Fruit fly (Drosophila melanogaster) whole organism, embryonic: ENCODE results near the gene CG3036.

Experiments used
- Ada2b ChIP-seq: fragments of 200-800 bp; sonication (Bioruptor generic); IDR thresholded peaks from 2 replicates; pipeline ENCODE4 v1.3.6; 2022; ENCODE audit warnings: missing biosample characterization, missing genetic modification characterization
- Aef1 ChIP-seq: fragments of 200-800 bp; sonication (Bioruptor generic); IDR thresholded peaks from 3 replicates; pipeline ENCODE4 v1.3.6; 2022; ENCODE audit warnings: missing biosample characterization, missing genetic modification characterization
- Bdp1 ChIP-seq: fragments of 200-800 bp; sonication (Bioruptor generic); optimal IDR thresholded peaks from 3 replicates; lab custom pipeline; 2016; ENCODE audit warnings: missing biosample characterization, missing genetic modification characterization
- CG10209 ChIP-seq: fragments of 200-800 bp; sonication (Bioruptor generic); optimal IDR thresholded peaks from 3 replicates; lab custom pipeline; 2017; ENCODE audit warnings: missing biosample characterization, mild to moderate bottlenecking, missing genetic modification characterization, missing genetic modification reagents
- CG10431 ChIP-seq: fragments of 200-800 bp; sonication (Bioruptor generic); optimal IDR thresholded peaks from 3 replicates; lab custom pipeline; 2018; ENCODE audit warnings: missing biosample characterization, mild to moderate bottlenecking, missing genetic modification characterization
- CG10543 ChIP-seq: fragments of 200-800 bp; sonication (Bioruptor generic); optimal IDR thresholded peaks from 3 replicates; lab custom pipeline; 2017; ENCODE audit warnings: missing biosample characterization, mild to moderate bottlenecking, missing genetic modification characterization, moderate library complexity
- CG14441 ChIP-seq: fragments of 200-800 bp; sonication (Bioruptor generic); IDR thresholded peaks from 2 replicates; pipeline ENCODE4 v1.3.6; 2022; ENCODE audit warnings: missing biosample characterization, missing genetic modification characterization
- CG14710 ChIP-seq: fragments of 200-800 bp; sonication (Bioruptor generic); optimal IDR thresholded peaks from 3 replicates; lab custom pipeline; 2019; ENCODE audit warnings: missing biosample characterization, mild to moderate bottlenecking, missing genetic modification characterization, moderate library complexity
- CG15696 ChIP-seq: fragments of 200-800 bp; sonication (Bioruptor generic); optimal IDR thresholded peaks from 2 replicates; lab custom pipeline; 2019; ENCODE audit warnings: missing biosample characterization, mild to moderate bottlenecking, missing genetic modification characterization, moderate library complexity
- CG17912 ChIP-seq: fragments of 200-800 bp; sonication (Bioruptor generic); optimal IDR thresholded peaks from 2 replicates; lab custom pipeline; 2018; ENCODE audit warnings: missing biosample characterization, mild to moderate bottlenecking, missing genetic modification characterization
- CG3065 ChIP-seq: fragments of 200-800 bp; sonication (Bioruptor generic); optimal IDR thresholded peaks from 2 replicates; lab custom pipeline; 2016; ENCODE audit warnings: missing biosample characterization, missing genetic modification characterization
- CG34422 ChIP-seq: fragments of 200-800 bp; sonication (Bioruptor generic); IDR thresholded peaks from 3 replicates; pipeline ENCODE4 v1.3.6; 2022; ENCODE audit warnings: missing biosample characterization, missing genetic modification characterization
- CG42726 ChIP-seq: fragments of 200-800 bp; sonication (Bioruptor generic); IDR thresholded peaks from 2 replicates; pipeline ENCODE4 v1.3.6; 2022; ENCODE audit warnings: missing biosample characterization, missing genetic modification characterization; ENCODE audit not compliant: partially characterized antibody
- CG4404 ChIP-seq: fragments of 200-800 bp; sonication (Bioruptor generic); IDR thresholded peaks from 2 replicates; pipeline ENCODE4 v1.3.6; 2022; ENCODE audit warnings: missing biosample characterization, missing genetic modification characterization
- CG4617 ChIP-seq: fragments of 200-800 bp; sonication (Bioruptor generic); optimal IDR thresholded peaks from 3 replicates; lab custom pipeline; 2016; ENCODE audit warnings: missing biosample characterization, missing genetic modification characterization, borderline replicate concordance
- CG4730 ChIP-seq: fragments of 200-800 bp; sonication (Bioruptor generic); IDR thresholded peaks from 2 replicates; pipeline ENCODE4 v1.3.6; 2022; ENCODE audit warnings: missing biosample characterization, missing genetic modification characterization
- CG7745 ChIP-seq: fragments of 200-800 bp; sonication (Bioruptor generic); optimal IDR thresholded peaks from 2 replicates; lab custom pipeline; 2018; ENCODE audit warnings: missing biosample characterization, mild to moderate bottlenecking, missing genetic modification characterization, moderate library complexity
- CG7839 ChIP-seq: fragments of 200-800 bp; sonication (Bioruptor generic); optimal IDR thresholded peaks from 3 replicates; lab custom pipeline; 2018; ENCODE audit warnings: missing biosample characterization, mild to moderate bottlenecking, missing genetic modification characterization, moderate library complexity
- CG8290 ChIP-seq, 3 experiments: fragments of 200-800 bp; sonication (Bioruptor generic); optimal IDR thresholded peaks; 2 replicates each; lab custom pipeline; 2016 to 2019; ENCODE audit warnings: missing biosample characterization in 3 of 3, missing genetic modification characterization in 3 of 3, mild to moderate bottlenecking in 2 of 3, moderate library complexity in 1 of 3
- CG8944 ChIP-seq: fragments of 200-800 bp; sonication (Bioruptor generic); optimal IDR thresholded peaks from 3 replicates; lab custom pipeline; 2016; ENCODE audit warnings: missing biosample characterization, missing genetic modification characterization
- CG9215 ChIP-seq: fragments of 200-800 bp; sonication (Bioruptor generic); IDR thresholded peaks from 2 replicates; pipeline ENCODE4 v1.3.6; 2022; ENCODE audit warnings: missing biosample characterization, missing genetic modification characterization
- CG9609 ChIP-seq: fragments of 200-800 bp; sonication (Bioruptor generic); optimal IDR thresholded peaks from 3 replicates; lab custom pipeline; 2016; ENCODE audit warnings: missing biosample characterization, missing genetic modification characterization
- CG9797 ChIP-seq: fragments of 200-800 bp; sonication (Bioruptor generic); optimal IDR thresholded peaks from 3 replicates; lab custom pipeline; 2018; ENCODE audit warnings: missing biosample characterization, mild to moderate bottlenecking, missing genetic modification characterization
- Dbx ChIP-seq: fragments of 200-800 bp; sonication (Bioruptor generic); IDR thresholded peaks from 3 replicates; pipeline ENCODE4 v1.3.6; 2022; ENCODE audit warnings: missing biosample characterization, missing genetic modification characterization
- Dek ChIP-seq: fragments of 200-800 bp; sonication (Bioruptor generic); optimal IDR thresholded peaks from 3 replicates; lab custom pipeline; 2019; ENCODE audit warnings: missing biosample characterization, mild to moderate bottlenecking, missing genetic modification characterization, moderate library complexity
- Dfd ChIP-seq, 2 experiments: fragments of >200 bp; optimal IDR thresholded peaks; 2 replicates each; lab custom pipeline; 2017; ENCODE audit warnings: missing biosample characterization in 2 of 2, missing genetic modification characterization in 2 of 2
- Doc2 ChIP-seq: fragments of 200-800 bp; sonication (Bioruptor generic); IDR thresholded peaks from 2 replicates; pipeline ENCODE4 v1.3.6; 2022; ENCODE audit warnings: missing biosample characterization, missing genetic modification characterization
- E2f2 ChIP-seq: fragments of 200-800 bp; sonication (Bioruptor generic); IDR thresholded peaks from 2 replicates; pipeline ENCODE4 v1.3.6; 2022; ENCODE audit warnings: missing biosample characterization, missing genetic modification characterization
- GATAe ChIP-seq: fragments of 200-800 bp; sonication (Bioruptor generic); conservative IDR thresholded peaks from 2 replicates; pipeline ENCODE4 v1.3.6; 2022; ENCODE audit warnings: missing biosample characterization, missing genetic modification characterization
- Gsc ChIP-seq: fragments of 200-800 bp; sonication (Bioruptor generic); IDR thresholded peaks from 2 replicates; pipeline ENCODE4 v1.3.6; 2022; ENCODE audit warnings: missing biosample characterization, missing genetic modification characterization
- H2.0 ChIP-seq: fragments of 200-800 bp; sonication (Bioruptor generic); IDR thresholded peaks from 2 replicates; pipeline ENCODE4 v1.3.6; 2022; ENCODE audit warnings: missing biosample characterization, missing genetic modification characterization
- Hmx ChIP-seq: fragments of 200-800 bp; sonication (Bioruptor generic); optimal IDR thresholded peaks from 2 replicates; lab custom pipeline; 2016; ENCODE audit warnings: missing biosample characterization, missing genetic modification characterization
- Max ChIP-seq: fragments of 200-800 bp; sonication (Bioruptor generic); optimal IDR thresholded peaks from 2 replicates; lab custom pipeline; 2016; ENCODE audit warnings: missing biosample characterization, mild to moderate bottlenecking, missing genetic modification characterization
- Sry-δ ChIP-seq: fragments of 200-800 bp; sonication (Bioruptor generic); optimal IDR thresholded peaks from 2 replicates; lab custom pipeline; 2016; ENCODE audit warnings: missing biosample characterization, missing genetic modification characterization
- Xbp1 ChIP-seq: fragments of 200-800 bp; sonication (Bioruptor generic); optimal IDR thresholded peaks from 3 replicates; lab custom pipeline; 2016; ENCODE audit warnings: missing biosample characterization, mild to moderate bottlenecking, missing genetic modification characterization
- bsh ChIP-seq, 2 experiments: fragments of 200-800 bp; sonication (Bioruptor generic); optimal IDR thresholded peaks; 2 replicates each; lab custom pipeline; 2017 to 2018; ENCODE audit warnings: mild to moderate bottlenecking in 2 of 2, missing biosample characterization in 2 of 2, missing genetic modification characterization in 2 of 2, moderate library complexity in 1 of 2
- chn ChIP-seq: fragments of 200-800 bp; sonication (Bioruptor generic); optimal IDR thresholded peaks from 2 replicates; lab custom pipeline; 2016; ENCODE audit warnings: missing biosample characterization, missing genetic modification characterization
- dan ChIP-seq: fragments of 200-800 bp; sonication (Bioruptor generic); IDR thresholded peaks from 2 replicates; pipeline ENCODE4 v1.3.6; 2022; ENCODE audit warnings: missing biosample characterization, missing genetic modification characterization
- emc ChIP-seq: fragments of 200-800 bp; sonication (Bioruptor generic); optimal IDR thresholded peaks from 2 replicates; lab custom pipeline; 2016; ENCODE audit warnings: missing biosample characterization, missing genetic modification characterization
- en ChIP-seq: fragments of 200-800 bp; sonication (Bioruptor generic); optimal IDR thresholded peaks from 2 replicates; lab custom pipeline; 2016; ENCODE audit warnings: missing biosample characterization, missing genetic modification characterization
- exex ChIP-seq: fragments of 200-800 bp; sonication (Bioruptor generic); optimal IDR thresholded peaks from 4 replicates; lab custom pipeline; 2018; ENCODE audit warnings: missing biosample characterization, mild to moderate bottlenecking, missing genetic modification characterization, moderate library complexity
- gsb-n ChIP-seq: fragments of 200-800 bp; sonication (Bioruptor generic); optimal IDR thresholded peaks from 3 replicates; lab custom pipeline; 2018; ENCODE audit warnings: missing biosample characterization, mild to moderate bottlenecking, missing genetic modification characterization
- jing ChIP-seq: fragments of 200-800 bp; sonication (Bioruptor generic); optimal IDR thresholded peaks from 2 replicates; lab custom pipeline; 2018; ENCODE audit warnings: missing biosample characterization, mild to moderate bottlenecking, missing genetic modification characterization
- lilli ChIP-seq: fragments of 200-800 bp; sonication (Bioruptor generic); optimal IDR thresholded peaks from 3 replicates; lab custom pipeline; 2016; ENCODE audit warnings: missing biosample characterization, missing genetic modification characterization
- mld ChIP-seq: fragments of 200-800 bp; sonication (Bioruptor generic); IDR thresholded peaks from 3 replicates; pipeline ENCODE4 v1.3.6; 2022; ENCODE audit warnings: missing biosample characterization, missing genetic modification characterization; ENCODE audit not compliant: partially characterized antibody
- org-1 ChIP-seq: fragments of 200-800 bp; sonication (Bioruptor generic); optimal IDR thresholded peaks from 2 replicates; lab custom pipeline; 2017; ENCODE audit warnings: missing biosample characterization, missing genetic modification characterization
- schlank ChIP-seq: fragments of 200-800 bp; sonication (Bioruptor generic); optimal IDR thresholded peaks from 2 replicates; lab custom pipeline; 2018; ENCODE audit warnings: missing biosample characterization, mild to moderate bottlenecking, missing genetic modification characterization
- scrt ChIP-seq: fragments of 200-800 bp; sonication (Bioruptor generic); optimal IDR thresholded peaks from 2 replicates; lab custom pipeline; 2018; ENCODE audit warnings: missing biosample characterization, mild to moderate bottlenecking, missing genetic modification characterization, moderate library complexity
- sens-2 ChIP-seq: fragments of 200-800 bp; sonication (Bioruptor generic); IDR thresholded peaks from 2 replicates; pipeline ENCODE4 v1.3.6; 2022; ENCODE audit warnings: missing biosample characterization, missing genetic modification characterization
- yki ChIP-seq: fragments of >200 bp; optimal IDR thresholded peaks from 3 replicates; lab custom pipeline; 2018
- z ChIP-seq: fragments of 200-800 bp; sonication (Bioruptor generic); IDR thresholded peaks from 3 replicates; pipeline ENCODE4 v1.3.6; 2022; ENCODE audit warnings: missing biosample characterization, missing genetic modification characterization

Gene CG3036

DNA sequence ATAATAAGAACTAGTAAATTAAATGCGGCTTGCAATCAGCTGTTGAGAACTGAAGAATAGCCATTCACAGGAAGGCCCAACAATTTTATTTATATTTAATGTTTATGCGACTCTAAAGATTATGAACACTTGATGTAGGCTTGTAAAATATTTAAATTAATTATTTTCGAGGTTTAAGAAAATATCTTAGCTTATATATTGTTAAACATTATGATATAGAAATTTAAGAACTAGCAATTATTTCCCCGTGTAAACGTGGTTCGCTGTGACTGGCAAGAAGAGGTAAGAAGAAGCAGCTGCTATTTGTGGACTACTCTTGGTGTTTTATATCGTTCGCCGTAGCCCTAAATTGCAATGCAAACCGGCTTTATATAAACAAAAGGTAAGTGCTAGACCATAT lies 53.4 kb downstream of the CG3036 start, which contains the start of the genes mRpL24 and betaggt-I (continued):
- TF ChIP-seq CG34422 (GFP tag; lab: Robert Waterston, UW) = peak; percentile 98
- peak; percentile 75 for TF ChIP-seq jing (GFP tag; lab: Kevin White, UChicago)
- peak; percentile 97 for TF ChIP-seq CG7839
- TF ChIP-seq Gsc (GFP tag; lab: Robert Waterston, UW) = peak; percentile 84
- peak; percentile 45 for TF ChIP-seq emc
- TF ChIP-seq CG10431 = peak; percentile 76
- TF ChIP-seq Max (GFP tag; lab: Kevin White, UChicago) = peak; percentile 94
- TF ChIP-seq Dbx (GFP tag; lab: Robert Waterston, UW) = peak; percentile 96
- peak; percentile 56 for TF ChIP-seq yki (lab: Kevin White, UChicago)
- peak; percentile 86 for TF ChIP-seq org-1 (GFP tag; lab: Kevin White, UChicago)
- TF ChIP-seq CG9609 (GFP tag; lab: Kevin White, UChicago) = peak; percentile 62
- TF ChIP-seq bsh (GFP tag; optimal IDR thresholded peaks at IDR 0.05; lab: Kevin White, UChicago) = peak in 1 of 2 experiments; percentile 98
- TF ChIP-seq Doc2 = peak; percentile 84
- TF ChIP-seq z (GFP tag; lab: Robert Waterston, UW) = peak; percentile 65; the same call in 2 of the 3 replicates
- peak; percentile 86 for TF ChIP-seq schlank (tag; lab: Kevin White, UChicago)
- TF ChIP-seq CG7745 (tag; lab: Kevin White, UChicago) = peak; percentile 58
- TF ChIP-seq CG14441 = peak; percentile 97
- TF ChIP-seq chn = peak; percentile 89
- no peak for TF ChIP-seq mld (GFP tag; lab: Robert Waterston, UW)
- TF ChIP-seq en (GFP tag; lab: Kevin White, UChicago) = peak; percentile 42
- TF ChIP-seq Dek = peak; percentile 97
- TF ChIP-seq Ada2b (GFP tag; lab: Robert Waterston, UW) = peak; percentile 96
- peak; percentile 77 for TF ChIP-seq Bdp1 (GFP tag; lab: Kevin White, UChicago)
- TF ChIP-seq E2f2 (GFP tag; lab: Robert Waterston, UW) = peak; percentile 81
- peak; percentile 97 for TF ChIP-seq H2.0
- peak; percentile 31 for TF ChIP-seq CG9797 (GFP tag; lab: Kevin White, UChicago)
- no peak for TF ChIP-seq CG42726 (GFP tag; lab: Robert Waterston, UW)
- peak; percentile 97 for TF ChIP-seq CG4617 (GFP tag; lab: Kevin White, UChicago)
- TF ChIP-seq CG17912 (GFP tag; lab: Kevin White, UChicago) = peak; percentile 90
- peak; percentile 91 for TF ChIP-seq scrt (GFP tag; lab: Kevin White, UChicago)
- peak; percentile 87 for TF ChIP-seq exex (tag; lab: Kevin White, UChicago)
- TF ChIP-seq Dfd (GFP tag; optimal IDR thresholded peaks at IDR 0.05; lab: Kevin White, UChicago) = no peak
- peak; percentile 85 for TF ChIP-seq CG4404 (GFP tag; lab: Robert Waterston, UW)
- TF ChIP-seq sens-2 (GFP tag; lab: Robert Waterston, UW) = peak; percentile 95
- TF ChIP-seq lilli = peak; percentile 96
- peak; percentile 75 for TF ChIP-seq CG8944 (GFP tag; lab: Kevin White, UChicago)
- TF ChIP-seq gsb-n (tag; lab: Kevin White, UChicago) = peak; percentile 96
- TF ChIP-seq GATAe (GFP tag; lab: Robert Waterston, UW) = peak; percentile 90
- peak; percentile 93 for TF ChIP-seq CG9215 (GFP tag; lab: Robert Waterston, UW)
- peak; percentile 33; the same call in 1 of the 2 replicates for TF ChIP-seq dan (GFP tag; lab: Robert Waterston, UW)
- TF ChIP-seq Xbp1 = peak; percentile 97
- TF ChIP-seq CG10543 (GFP tag; lab: Kevin White, UChicago) = peak; percentile 94
- TF ChIP-seq CG14710 (tag; lab: Kevin White, UChicago) = peak; percentile 96
- peak; percentile 33 for TF ChIP-seq Sry-δ (GFP tag; lab: Kevin White, UChicago)
- peak; percentile 95 for TF ChIP-seq CG10209
- TF ChIP-seq Hmx (GFP tag; lab: Kevin White, UChicago) = peak; percentile 80
- peak; percentile 94 for TF ChIP-seq Aef1 (GFP tag; lab: Robert Waterston, UW)
- peak; percentile 92 for TF ChIP-seq CG4730 (GFP tag; lab: Robert Waterston, UW)
- peak; percentile 90 for TF ChIP-seq CG3065 (GFP tag; lab: Kevin White, UChicago)
- TF ChIP-seq CG15696 = peak; percentile 97
- TF ChIP-seq CG8290 (GFP tag; optimal IDR thresholded peaks at IDR 0.05; lab: Kevin White, UChicago) = peak; percentile 84
- TF ChIP-seq CG8290 (tag; optimal IDR thresholded peaks at IDR 0.05; lab: Kevin White, UChicago) = peak; percentile 9 to 74
